Worm (Caenorhabditis elegans) whole organism, mixed stage, embryonic: ENCODE measurements around the gene ZK792.7.

Experiments used
- lin-13 ChIP-seq: fragments of 150-350 bp; optimal IDR thresholded peaks from 2 replicates; lab custom pipeline; 2014; ENCODE audit warnings: missing biosample characterization, missing genetic modification characterization
- lsy-2 ChIP-seq: fragments of 150-350 bp; optimal IDR thresholded peaks from 2 replicates; lab custom pipeline; 2014; ENCODE audit warnings: missing biosample characterization, missing genetic modification characterization
- mep-1 ChIP-seq: fragments of 150-350 bp; optimal IDR thresholded peaks from 2 replicates; lab custom pipeline; 2017; ENCODE audit warnings: missing biosample characterization, missing genetic modification reagents, missing genetic modification characterization, inconsistent platforms
- nhr-12 ChIP-seq: fragments of 150-350 bp; optimal IDR thresholded peaks from 2 replicates; lab custom pipeline; 2014; ENCODE audit warnings: missing biosample characterization, missing genetic modification characterization
- nhr-237 ChIP-seq: fragments of 150-350 bp; optimal IDR thresholded peaks from 2 replicates; lab custom pipeline; 2014; ENCODE audit warnings: missing biosample characterization, missing genetic modification characterization
- nhr-76 ChIP-seq: sonication (generic microtip); optimal IDR thresholded peaks from 2 replicates; lab custom pipeline; 2017; ENCODE audit warnings: missing biosample characterization, missing genetic modification characterization
- snpc-4 ChIP-seq: fragments of 150-350 bp; optimal IDR thresholded peaks from 2 replicates; lab custom pipeline; 2014; ENCODE audit warnings: missing biosample characterization, missing genetic modification characterization
- unc-62 ChIP-seq: fragments of 150-350 bp; optimal IDR thresholded peaks from 2 replicates; lab custom pipeline; 2014; ENCODE audit warnings: missing biosample characterization, missing genetic modification reagents, missing genetic modification characterization
- ztf-11 ChIP-seq: fragments of 150-350 bp; optimal IDR thresholded peaks from 2 replicates; lab custom pipeline; 2014; ENCODE audit warnings: missing biosample characterization, missing genetic modification characterization

- TF ChIP-seq lin-13 (tag; lab: Kevin White, UChicago) (no peak), nhr-12 (tag; lab: Kevin White, UChicago) (no peak), nhr-76 (no peak), unc-62 (GFP tag; lab: Kevin White, UChicago) (no peak), lsy-2 (no peak), ztf-11 (tag; lab: Kevin White, UChicago) (no peak), nhr-237 (tag; lab: Kevin White, UChicago) (no peak), mep-1 (tag; lab: Kevin White, UChicago) (no peak), snpc-4 (tag; lab: Kevin White, UChicago) (no peak)
Measured at ce11 chrIV:11688018-11688417, 6.2 kb upstream of the ZK792.7 start, which contains the start of gene ZK792.5.
